Worm (Caenorhabditis elegans) whole organism, L1 larva: ENCODE results near the gene Y43C5B.3.

Experiments used
- Y116A8C.19 ChIP-seq: sonication (generic microtip); optimal IDR thresholded peaks from 2 replicates; lab custom pipeline; 2016; ENCODE audit warnings: missing compliant biosample characterization, missing genetic modification characterization, borderline replicate concordance
- aly-2 ChIP-seq: fragments of 150-350 bp; optimal IDR thresholded peaks from 2 replicates; lab custom pipeline; 2014; ENCODE audit warnings: missing biosample characterization, missing genetic modification characterization
- ceh-63 ChIP-seq: fragments of 200-800 bp; sonication (Bioruptor generic); optimal IDR thresholded peaks from 2 replicates; lab custom pipeline; 2018; ENCODE audit warnings: mild to moderate bottlenecking, missing genetic modification characterization, missing compliant biosample characterization
- ceh-82 ChIP-seq, 3 experiments: fragments of 150-350 bp in 1 of 3; sonication (generic microtip) in 2 of 3; optimal IDR thresholded peaks; 2 replicates each; lab custom pipeline; 2014 to 2017; ENCODE audit warnings: missing biosample characterization in 3 of 3, missing genetic modification characterization in 3 of 3
- ceh-90 ChIP-seq: sonication (generic microtip); optimal IDR thresholded peaks from 2 replicates; lab custom pipeline; 2016; ENCODE audit warnings: missing genetic modification characterization, missing compliant biosample characterization
- dpl-1 ChIP-seq, 3 experiments: fragments of 150-350 bp in 2 of 3; sonication (generic microtip) in 1 of 3; optimal IDR thresholded peaks; 2 replicates each; lab custom pipeline; 2014 to 2017; ENCODE audit warnings: missing biosample characterization in 3 of 3, missing genetic modification characterization in 3 of 3, missing genetic modification reagents in 3 of 3
- dsc-1 ChIP-seq: sonication (generic microtip); optimal IDR thresholded peaks from 2 replicates; lab custom pipeline; 2016; ENCODE audit warnings: mild to moderate bottlenecking, missing genetic modification characterization, missing compliant biosample characterization
- egl-13 ChIP-seq: sonication (generic microtip); optimal IDR thresholded peaks from 2 replicates; lab custom pipeline; 2016; ENCODE audit warnings: missing genotype, missing genetic modification reagents, missing genetic modification characterization, missing compliant biosample characterization
- egl-27 ChIP-seq, 2 experiments: fragments of 150-350 bp in 1 of 2; sonication (generic microtip); optimal IDR thresholded peaks; 3 replicates each; lab custom pipeline; 2017 to 2018; ENCODE audit warnings: missing biosample characterization in 2 of 2, missing genetic modification characterization in 2 of 2, missing genetic modification reagents in 2 of 2
- elt-2 ChIP-seq: sonication (generic microtip); optimal IDR thresholded peaks from 2 replicates; lab custom pipeline; 2016; ENCODE audit warnings: missing genetic modification characterization, mild to moderate bottlenecking, inconsistent platforms, missing compliant biosample characterization, missing genetic modification reagents
- fkh-10 ChIP-seq: sonication (generic microtip); optimal IDR thresholded peaks from 2 replicates; lab custom pipeline; 2017; ENCODE audit warnings: missing biosample characterization, missing genetic modification reagents, missing genetic modification characterization
- fkh-4 ChIP-seq: sonication (generic microtip); optimal IDR thresholded peaks from 2 replicates; lab custom pipeline; 2016; ENCODE audit warnings: missing compliant biosample characterization, missing genetic modification characterization, borderline replicate concordance
- fkh-8 ChIP-seq: sonication (generic microtip); optimal IDR thresholded peaks from 2 replicates; lab custom pipeline; 2016; ENCODE audit warnings: mild to moderate bottlenecking, missing genetic modification characterization, missing compliant biosample characterization
- fos-1 ChIP-seq: fragments of 150-350 bp; optimal IDR thresholded peaks from 2 replicates; lab custom pipeline; 2014; ENCODE audit warnings: missing biosample characterization, missing genetic modification characterization
- hlh-4 ChIP-seq: sonication (generic microtip); optimal IDR thresholded peaks from 2 replicates; lab custom pipeline; 2016; ENCODE audit warnings: mild to moderate bottlenecking, missing genetic modification characterization, missing compliant biosample characterization
- hpl-2 ChIP-seq: fragments of 150-350 bp; optimal IDR thresholded peaks from 2 replicates; lab custom pipeline; 2014; ENCODE audit warnings: missing biosample characterization, missing genetic modification reagents, missing genetic modification characterization
- lin-14 ChIP-seq: fragments of 200-800 bp; sonication (Bioruptor generic); optimal IDR thresholded peaks from 2 replicates; lab custom pipeline; 2018; ENCODE audit warnings: mild to moderate bottlenecking, missing genetic modification characterization, moderate library complexity, missing compliant biosample characterization
- nhr-28 ChIP-seq: fragments of 150-350 bp; optimal IDR thresholded peaks from 2 replicates; lab custom pipeline; 2014; ENCODE audit warnings: missing biosample characterization, missing genetic modification characterization
- nhr-47 ChIP-seq: sonication (generic microtip); optimal IDR thresholded peaks from 2 replicates; lab custom pipeline; 2016; ENCODE audit warnings: mild to moderate bottlenecking, missing genetic modification characterization, moderate library complexity, missing compliant biosample characterization
- nhr-71 ChIP-seq: sonication (generic microtip); optimal IDR thresholded peaks from 2 replicates; lab custom pipeline; 2016; ENCODE audit warnings: mild to moderate bottlenecking, missing genetic modification characterization, moderate library complexity, missing compliant biosample characterization
- nhr-76 ChIP-seq: sonication (generic microtip); optimal IDR thresholded peaks from 2 replicates; lab custom pipeline; 2017; ENCODE audit warnings: missing biosample characterization, missing genetic modification characterization
- nhr-90 ChIP-seq: sonication (generic microtip); optimal IDR thresholded peaks from 2 replicates; lab custom pipeline; 2016; ENCODE audit warnings: mild to moderate bottlenecking, missing genetic modification characterization, missing compliant biosample characterization; ENCODE audit not compliant: poor library complexity
- pag-3 ChIP-seq: sonication (generic microtip); optimal IDR thresholded peaks from 2 replicates; lab custom pipeline; 2017; ENCODE audit warnings: missing genetic modification characterization, mild to moderate bottlenecking, missing compliant biosample characterization, antibody characterized with exemption, borderline replicate concordance; ENCODE audit not compliant: insufficient read depth
- pax-3 ChIP-seq: fragments of 200-800 bp; sonication (Bioruptor generic); optimal IDR thresholded peaks from 2 replicates; lab custom pipeline; 2018; ENCODE audit warnings: mild to moderate bottlenecking, missing genetic modification characterization, moderate library complexity, missing compliant biosample characterization
- pqm-1 ChIP-seq: sonication (generic microtip); optimal IDR thresholded peaks from 3 replicates; lab custom pipeline; 2017; ENCODE audit warnings: missing biosample characterization, missing genetic modification characterization
- skn-1 ChIP-seq: fragments of 150-350 bp; optimal IDR thresholded peaks from 2 replicates; lab custom pipeline; 2014; ENCODE audit warnings: missing biosample characterization, missing genetic modification characterization
- sox-4 ChIP-seq: sonication (generic microtip); optimal IDR thresholded peaks from 2 replicates; lab custom pipeline; 2016; ENCODE audit warnings: missing genetic modification characterization, missing compliant biosample characterization
- sup-37 ChIP-seq: fragments of 200-800 bp; sonication (Bioruptor generic); optimal IDR thresholded peaks from 2 replicates; lab custom pipeline; 2018; ENCODE audit warnings: mild to moderate bottlenecking, missing genetic modification characterization, missing compliant biosample characterization
- tbx-2 ChIP-seq: sonication (generic microtip); optimal IDR thresholded peaks from 2 replicates; lab custom pipeline; 2016; ENCODE audit warnings: missing genetic modification characterization, missing compliant biosample characterization
- unc-98 ChIP-seq: fragments of 200-800 bp; sonication (Bioruptor generic); IDR thresholded peaks from 2 replicates; pipeline ENCODE4 v1.3.6; 2022; ENCODE audit warnings: missing genetic modification characterization, missing compliant biosample characterization
- vab-15 ChIP-seq: sonication (generic microtip); optimal IDR thresholded peaks from 2 replicates; lab custom pipeline; 2017; ENCODE audit warnings: missing genotype, mild to moderate bottlenecking, missing genetic modification characterization, missing compliant biosample characterization
- xbp-1 ChIP-seq: sonication (generic microtip); optimal IDR thresholded peaks from 2 replicates; lab custom pipeline; 2016; ENCODE audit warnings: missing genetic modification characterization, missing compliant biosample characterization
- zag-1 ChIP-seq: fragments of 150-350 bp; optimal IDR thresholded peaks from 2 replicates; lab custom pipeline; 2014; ENCODE audit warnings: missing biosample characterization, missing genetic modification characterization
- zip-4 ChIP-seq: fragments of 200-800 bp; sonication (Bioruptor generic); optimal IDR thresholded peaks from 2 replicates; lab custom pipeline; 2018; ENCODE audit warnings: mild to moderate bottlenecking, missing genetic modification characterization, moderate library complexity, missing compliant biosample characterization
- ztf-11 ChIP-seq, 2 experiments: sonication (generic microtip); optimal IDR thresholded peaks; 2 replicates each; lab custom pipeline; 2016 to 2017; ENCODE audit warnings: missing genetic modification characterization in 2 of 2, missing biosample characterization in 1 of 2, missing compliant biosample characterization in 1 of 2
- ztf-4 ChIP-seq: fragments of 150-350 bp; optimal IDR thresholded peaks from 2 replicates; lab custom pipeline; 2014; ENCODE audit warnings: missing biosample characterization, missing genetic modification characterization

Gene Y43C5B.3

DNA sequence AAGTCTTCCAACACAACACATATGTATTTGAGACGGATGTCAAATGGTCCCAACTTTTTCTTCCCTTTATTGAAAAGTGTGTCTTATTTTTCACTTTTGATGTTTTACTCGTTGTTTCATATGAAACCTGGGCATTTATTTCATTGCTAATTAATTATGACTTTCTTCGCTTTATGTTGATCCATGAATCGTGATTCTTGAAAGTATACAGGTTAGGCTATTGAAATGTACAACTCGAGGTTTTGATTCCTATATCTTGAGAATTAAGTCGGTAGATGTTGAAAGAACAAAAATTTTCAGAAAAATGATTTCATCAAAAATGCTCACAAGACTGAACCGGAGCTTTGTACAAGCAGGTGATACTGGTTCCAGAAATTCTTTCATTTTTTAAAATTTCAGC, 36.7 kb downstream of the Y43C5B.3 start, which contains the start of gene nfu-1:
Gene nfu-1 (plus strand): TSS at position 301 of the 400 bp plus-strand sequence.
- peak; percentile 27 for TF ChIP-seq aly-2 (tag; lab: Kevin White, UChicago)
- TF ChIP-seq unc-98 = no peak

DNA sequence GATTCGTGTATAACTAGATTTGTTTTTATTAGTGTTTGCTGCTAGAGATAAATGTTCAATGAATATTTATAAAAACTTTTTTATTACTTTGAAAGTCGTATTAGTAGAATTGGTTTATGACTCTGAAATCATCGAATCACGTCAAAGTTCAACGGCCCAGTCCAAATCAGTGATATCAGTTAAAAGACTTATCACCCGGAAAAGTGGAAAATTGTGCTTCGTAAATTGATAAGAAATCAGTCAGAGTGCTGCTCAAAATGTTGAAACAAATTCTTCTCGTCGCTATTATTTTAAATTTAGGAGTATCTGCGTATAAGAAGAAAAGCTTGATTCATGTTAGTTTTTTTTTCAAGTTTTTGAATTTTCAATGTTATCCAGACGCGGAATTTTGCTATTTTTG, 37.9 kb downstream of the Y43C5B.3 start, which contains the start of gene R10H10.3:
Gene R10H10.3 (plus strand): TSS at position 243 of the 400 bp plus-strand sequence.
- TF ChIP-seq nhr-90 (tag; lab: Kevin White, UChicago) (no peak), elt-2 (tag; lab: Kevin White, UChicago) (peak; percentile 43), nhr-76 (tag; lab: Kevin White, UChicago) (no peak), fos-1 (no peak)

DNA sequence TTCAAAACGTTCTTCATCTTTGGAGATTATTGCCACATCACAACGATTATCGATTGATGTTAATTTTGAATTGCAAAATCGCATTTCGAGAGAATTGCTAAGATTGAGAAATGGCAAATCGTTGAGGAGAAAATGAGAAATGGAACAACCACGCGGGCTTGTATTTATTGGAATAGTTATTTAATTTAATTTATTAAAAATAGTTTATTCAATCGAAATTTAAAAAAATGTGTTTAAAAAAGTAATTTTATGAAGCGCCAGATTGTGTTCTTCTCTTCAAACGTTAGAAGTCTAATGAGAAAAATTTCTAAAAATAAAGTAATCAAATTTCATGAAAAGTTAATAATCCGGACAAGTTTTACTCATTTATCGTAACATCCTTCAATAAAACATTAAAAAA, 41.4 kb downstream of the Y43C5B.3 start, which contains the start of gene spe-26:
Gene spe-26 (minus strand): TSS at position 101 of the 400 bp plus-strand sequence.
- TF ChIP-seq zip-4 (GFP tag; lab: Kevin White, UChicago) = no peak
- TF ChIP-seq vab-15 (tag; lab: Kevin White, UChicago) = no peak
- TF ChIP-seq ztf-4 = no peak
- TF ChIP-seq xbp-1 (tag; lab: Kevin White, UChicago) = no peak
- TF ChIP-seq pag-3 = no peak
- no peak for TF ChIP-seq sup-37 (GFP tag; lab: Kevin White, UChicago)
- no peak for TF ChIP-seq nhr-47 (tag; lab: Kevin White, UChicago)
- no peak for TF ChIP-seq nhr-28 (tag; lab: Kevin White, UChicago)
- no peak for TF ChIP-seq egl-13 (tag; lab: Kevin White, UChicago)
- no peak for TF ChIP-seq zag-1
- no peak for TF ChIP-seq dpl-1 (GFP tag; optimal IDR thresholded peaks at IDR 0.05; lab: Kevin White, UChicago)
- TF ChIP-seq ceh-63 (GFP tag; lab: Kevin White, UChicago) = no peak
- TF ChIP-seq skn-1 (tag; lab: Kevin White, UChicago) = no peak
- no peak for TF ChIP-seq ztf-11 (tag; optimal IDR thresholded peaks at IDR 0.05; lab: Kevin White, UChicago)

DNA sequence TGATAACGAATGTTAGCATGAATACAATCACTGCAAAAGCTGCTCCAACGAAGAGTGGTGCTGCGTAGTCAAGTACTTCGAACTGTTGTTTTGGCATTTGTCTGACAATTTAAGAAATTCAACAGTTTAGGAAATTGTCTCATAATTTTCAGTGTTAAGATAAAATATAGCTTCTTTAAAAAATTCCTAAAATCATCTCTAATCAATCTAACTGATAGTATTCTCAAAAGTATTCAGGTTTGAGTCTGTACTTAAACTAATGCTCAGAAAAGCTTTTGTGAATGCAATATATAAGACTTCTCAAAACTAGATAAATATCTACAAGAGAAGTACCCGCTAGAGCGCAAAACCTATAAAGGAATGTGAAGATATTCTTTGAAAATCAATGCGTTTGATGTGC, 44.5 kb downstream of the Y43C5B.3 start, which contains the start of gene R10H10.4:
Gene R10H10.4 (minus strand): TSS at position 101 of the 400 bp plus-strand sequence.
- TF ChIP-seq hlh-4 (tag; lab: Kevin White, UChicago) (no peak), pag-3 (no peak), hpl-2 (no peak), egl-27 (tag; optimal IDR thresholded peaks at IDR 0.05; lab: Kevin White, UChicago) (no peak), xbp-1 (tag; lab: Kevin White, UChicago) (no peak), pax-3 (no peak), sox-4 (tag; lab: Kevin White, UChicago) (no peak), ceh-63 (GFP tag; lab: Kevin White, UChicago) (no peak), pqm-1 (tag; lab: Kevin White, UChicago) (no peak), ceh-90 (no peak)

DNA sequence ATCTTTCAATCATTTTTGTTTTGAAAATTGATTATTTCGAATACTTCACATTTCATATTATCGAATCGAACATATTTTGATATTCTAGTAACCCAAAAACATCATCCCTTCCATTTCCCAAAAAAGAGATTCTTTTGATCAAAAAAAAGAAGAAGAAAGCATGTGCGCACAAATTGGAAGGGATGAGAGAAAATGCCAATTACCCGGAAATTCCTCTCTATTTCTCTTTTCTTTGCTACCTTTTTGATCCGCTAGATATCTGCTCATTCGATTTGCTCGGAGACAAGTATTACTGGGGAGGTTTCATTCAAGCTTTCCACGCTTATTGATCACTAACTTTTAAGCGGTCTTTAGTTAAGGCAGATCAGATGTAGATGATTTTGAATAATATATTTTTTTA, 46.4 kb downstream of the Y43C5B.3 start:
- TF ChIP-seq lin-14 (GFP tag; lab: Kevin White, UChicago) = peak; percentile 77
- TF ChIP-seq nhr-71 = peak; percentile 24
- TF ChIP-seq fkh-10 (GFP tag; lab: Kevin White, UChicago) = peak; percentile 63
- TF ChIP-seq Y116A8C.19 = no peak
- peak; percentile 44 for TF ChIP-seq fkh-8 (tag; lab: Kevin White, UChicago)
- no peak for TF ChIP-seq ceh-82 (tag; optimal IDR thresholded peaks at IDR 0.05; lab: Kevin White, UChicago)
- TF ChIP-seq nhr-47 (tag; lab: Kevin White, UChicago) = peak; percentile 14
- TF ChIP-seq dsc-1 (tag; lab: Kevin White, UChicago) = peak; percentile 54
- TF ChIP-seq fkh-4 (tag; lab: Kevin White, UChicago) = no peak
- TF ChIP-seq tbx-2 (tag; lab: Kevin White, UChicago) = peak; percentile 3
